Fruit fly (Drosophila melanogaster) whole organism, embryonic: ENCODE measurements around the gene IntS9.

Source experiments
- Ada2b ChIP-seq: fragments of 200-800 bp; sonication (Bioruptor generic); IDR thresholded peaks from 2 replicates; pipeline ENCODE4 v1.3.6; 2022; ENCODE audit warnings: missing biosample characterization, missing genetic modification characterization
- Aef1 ChIP-seq: fragments of 200-800 bp; sonication (Bioruptor generic); IDR thresholded peaks from 3 replicates; pipeline ENCODE4 v1.3.6; 2022; ENCODE audit warnings: missing biosample characterization, missing genetic modification characterization
- BEAF-32 ChIP-seq: fragments of 200-800 bp; sonication (Bioruptor generic); optimal IDR thresholded peaks from 3 replicates; lab custom pipeline; 2017; ENCODE audit warnings: missing biosample characterization, missing genetic modification characterization, mild to moderate bottlenecking, moderate library complexity, missing genetic modification reagents
- CG10209 ChIP-seq: fragments of 200-800 bp; sonication (Bioruptor generic); optimal IDR thresholded peaks from 3 replicates; lab custom pipeline; 2017; ENCODE audit warnings: missing biosample characterization, mild to moderate bottlenecking, missing genetic modification characterization, missing genetic modification reagents
- CG11247 ChIP-seq: fragments of 200-800 bp; sonication (Bioruptor generic); IDR thresholded peaks from 2 replicates; pipeline ENCODE4 v1.3.6; 2022; ENCODE audit warnings: missing biosample characterization, missing genetic modification characterization
- CG13424 ChIP-seq: fragments of 200-800 bp; sonication (Bioruptor generic); optimal IDR thresholded peaks from 2 replicates; lab custom pipeline; 2019; ENCODE audit warnings: missing biosample characterization, mild to moderate bottlenecking, missing genetic modification characterization, moderate library complexity
- CG13775 ChIP-seq: fragments of 200-800 bp; sonication (Bioruptor generic); optimal IDR thresholded peaks from 3 replicates; lab custom pipeline; 2017; ENCODE audit warnings: missing biosample characterization, mild to moderate bottlenecking, missing genetic modification characterization
- CG13894 ChIP-seq: fragments of 200-800 bp; sonication (Bioruptor generic); optimal IDR thresholded peaks from 3 replicates; lab custom pipeline; 2018; ENCODE audit warnings: missing biosample characterization, mild to moderate bottlenecking, missing genetic modification characterization, moderate library complexity
- CG3838 ChIP-seq: fragments of 200-800 bp; sonication (Bioruptor generic); optimal IDR thresholded peaks from 3 replicates; lab custom pipeline; 2016; ENCODE audit warnings: missing biosample characterization, missing genetic modification characterization
- CG7556 ChIP-seq: fragments of 200-800 bp; sonication (Bioruptor generic); optimal IDR thresholded peaks from 2 replicates; lab custom pipeline; 2017; ENCODE audit warnings: missing biosample characterization, mild to moderate bottlenecking, missing genetic modification characterization
- CG9437 ChIP-seq: fragments of 200-800 bp; sonication (Bioruptor generic); optimal IDR thresholded peaks from 2 replicates; lab custom pipeline; 2018; ENCODE audit warnings: missing biosample characterization, mild to moderate bottlenecking, missing genetic modification characterization
- CG9797 ChIP-seq: fragments of 200-800 bp; sonication (Bioruptor generic); optimal IDR thresholded peaks from 3 replicates; lab custom pipeline; 2018; ENCODE audit warnings: missing biosample characterization, mild to moderate bottlenecking, missing genetic modification characterization
- CG9932 ChIP-seq: fragments of 200-800 bp; sonication (Bioruptor generic); IDR thresholded peaks from 2 replicates; pipeline ENCODE4 v1.3.6; 2022; ENCODE audit warnings: missing biosample characterization, missing genetic modification characterization
- CrebB ChIP-seq: fragments of 200-800 bp; sonication (Bioruptor generic); optimal IDR thresholded peaks from 3 replicates; lab custom pipeline; 2018; ENCODE audit warnings: missing biosample characterization, mild to moderate bottlenecking, missing genetic modification characterization
- D ChIP-seq, 2 experiments: fragments of 200-800 bp in 1 of 2; fragments of >200 bp in 1 of 2; sonication (Bioruptor generic) in 1 of 2; optimal IDR thresholded peaks; 2 replicates in 1 of 2; 3 replicates in 1 of 2; lab custom pipeline; 2017; ENCODE audit warnings: mild to moderate bottlenecking in 1 of 2, missing biosample characterization in 1 of 2, missing genetic modification characterization in 1 of 2, missing genetic modification reagents in 1 of 2
- Dek ChIP-seq: fragments of 200-800 bp; sonication (Bioruptor generic); optimal IDR thresholded peaks from 3 replicates; lab custom pipeline; 2019; ENCODE audit warnings: missing biosample characterization, mild to moderate bottlenecking, missing genetic modification characterization, moderate library complexity
- Doc2 ChIP-seq: fragments of 200-800 bp; sonication (Bioruptor generic); IDR thresholded peaks from 2 replicates; pipeline ENCODE4 v1.3.6; 2022; ENCODE audit warnings: missing biosample characterization, missing genetic modification characterization
- E2f1 ChIP-seq: fragments of 200-800 bp; sonication (Bioruptor generic); IDR thresholded peaks from 2 replicates; pipeline ENCODE4 v1.3.6; 2022; ENCODE audit warnings: missing biosample characterization, missing genetic modification characterization
- Fer1 ChIP-seq: fragments of 200-800 bp; sonication (Bioruptor generic); optimal IDR thresholded peaks from 2 replicates; lab custom pipeline; 2017; ENCODE audit warnings: missing biosample characterization, mild to moderate bottlenecking, missing genetic modification characterization
- Fer2 ChIP-seq: fragments of 200-800 bp; sonication (Bioruptor generic); optimal IDR thresholded peaks from 2 replicates; lab custom pipeline; 2018; ENCODE audit warnings: missing biosample characterization, mild to moderate bottlenecking, missing genetic modification characterization, moderate library complexity
- HHEX ChIP-seq: fragments of 200-800 bp; sonication (Bioruptor generic); optimal IDR thresholded peaks from 3 replicates; lab custom pipeline; 2017; ENCODE audit warnings: missing biosample characterization, mild to moderate bottlenecking, missing genetic modification characterization, missing genetic modification reagents
- HLH54F ChIP-seq: fragments of 200-800 bp; sonication (Bioruptor generic); optimal IDR thresholded peaks from 3 replicates; lab custom pipeline; 2016; ENCODE audit warnings: missing biosample characterization, missing genetic modification characterization
- HmgZ ChIP-seq: fragments of 200-800 bp; sonication (Bioruptor generic); optimal IDR thresholded peaks from 2 replicates; lab custom pipeline; 2018; ENCODE audit warnings: missing biosample characterization, mild to moderate bottlenecking, missing genetic modification characterization
- Hr3 ChIP-seq: fragments of 200-800 bp; sonication (Bioruptor generic); optimal IDR thresholded peaks from 3 replicates; lab custom pipeline; 2016; ENCODE audit warnings: missing biosample characterization, missing genetic modification characterization
- Hr78 ChIP-seq, 2 experiments: fragments of 200-800 bp in 1 of 2; fragments of >200 bp in 1 of 2; sonication (Bioruptor generic) in 1 of 2; optimal IDR thresholded peaks; 2 replicates each; lab custom pipeline; 2017 to 2019; ENCODE audit warnings: missing biosample characterization in 2 of 2, missing genetic modification characterization in 2 of 2, mild to moderate bottlenecking in 1 of 2, moderate library complexity in 1 of 2
- Hsf ChIP-seq: fragments of 200-800 bp; sonication (Bioruptor generic); optimal IDR thresholded peaks from 3 replicates; lab custom pipeline; 2016; ENCODE audit warnings: missing biosample characterization, missing genetic modification characterization
- Med ChIP-seq: fragments of 200-800 bp; sonication (Bioruptor generic); peaks from one replicate; lab custom pipeline; 2016; ENCODE audit warnings: missing biosample characterization, missing genetic modification characterization, mild to moderate bottlenecking, inconsistent platforms, moderate library complexity
- Oli ChIP-seq: fragments of 200-800 bp; sonication (Bioruptor generic); optimal IDR thresholded peaks from 2 replicates; lab custom pipeline; 2018; ENCODE audit warnings: missing biosample characterization, mild to moderate bottlenecking, missing genetic modification characterization, moderate library complexity
- PHDP ChIP-seq: fragments of 200-800 bp; sonication (Bioruptor generic); optimal IDR thresholded peaks from 3 replicates; lab custom pipeline; 2018; ENCODE audit warnings: missing biosample characterization, mild to moderate bottlenecking, missing genetic modification characterization, moderate library complexity
- Pdp1 ChIP-seq, 2 experiments: fragments of 200-800 bp; sonication (Bioruptor generic); optimal IDR thresholded peaks; 3 replicates each; lab custom pipeline; 2016; ENCODE audit warnings: missing biosample characterization in 2 of 2, missing genetic modification characterization in 2 of 2, mild to moderate bottlenecking in 1 of 2, moderate library complexity in 1 of 2
- Sry-β ChIP-seq: fragments of 200-800 bp; sonication (Bioruptor generic); optimal IDR thresholded peaks from 2 replicates; lab custom pipeline; 2018; ENCODE audit warnings: missing biosample characterization, mild to moderate bottlenecking, missing genetic modification characterization, moderate library complexity
- Trl ChIP-seq, 3 experiments: fragments of >200 bp in 2 of 3; fragments of 200-800 bp in 1 of 3; sonication (Bioruptor generic) in 1 of 3; optimal IDR thresholded peaks; 2 replicates in 1 of 3; 3 replicates in 2 of 3; lab custom pipeline; 2016 to 2017; ENCODE audit warnings: missing biosample characterization in 1 of 3, missing genetic modification characterization in 1 of 3
- Xbp1 ChIP-seq: fragments of 200-800 bp; sonication (Bioruptor generic); optimal IDR thresholded peaks from 3 replicates; lab custom pipeline; 2016; ENCODE audit warnings: missing biosample characterization, mild to moderate bottlenecking, missing genetic modification characterization
- bbx ChIP-seq: fragments of 200-800 bp; sonication (Bioruptor generic); IDR thresholded peaks from 2 replicates; pipeline ENCODE4 v1.3.6; 2022; ENCODE audit warnings: missing biosample characterization, missing genetic modification characterization; ENCODE audit not compliant: partially characterized antibody
- bsh ChIP-seq, 2 experiments: fragments of 200-800 bp; sonication (Bioruptor generic); optimal IDR thresholded peaks; 2 replicates each; lab custom pipeline; 2017 to 2018; ENCODE audit warnings: mild to moderate bottlenecking in 2 of 2, missing biosample characterization in 2 of 2, missing genetic modification characterization in 2 of 2, moderate library complexity in 1 of 2
- corto ChIP-seq: fragments of 200-800 bp; sonication (Bioruptor generic); optimal IDR thresholded peaks from 2 replicates; lab custom pipeline; 2016; ENCODE audit warnings: missing biosample characterization, mild to moderate bottlenecking, missing genetic modification characterization, moderate library complexity
- ftz-f1 ChIP-seq: fragments of 200-800 bp; sonication (Bioruptor generic); optimal IDR thresholded peaks from 2 replicates; lab custom pipeline; 2016; ENCODE audit warnings: missing biosample characterization, missing genetic modification characterization
- gfzf ChIP-seq: fragments of 200-800 bp; sonication (Bioruptor generic); optimal IDR thresholded peaks from 2 replicates; lab custom pipeline; 2016; ENCODE audit warnings: missing biosample characterization, mild to moderate bottlenecking, missing genetic modification characterization, moderate library complexity
- lab ChIP-seq: fragments of 200-800 bp; sonication (Bioruptor generic); optimal IDR thresholded peaks from 3 replicates; lab custom pipeline; 2017; ENCODE audit warnings: missing biosample characterization, missing genetic modification characterization, mild to moderate bottlenecking, moderate library complexity, missing genetic modification reagents
- lbe ChIP-seq: fragments of 200-800 bp; sonication (Bioruptor generic); optimal IDR thresholded peaks from 2 replicates; lab custom pipeline; 2016; ENCODE audit warnings: missing biosample characterization, mild to moderate bottlenecking, missing genetic modification characterization
- pan ChIP-seq, 4 experiments: fragments of >200 bp in 3 of 4; fragments of 200-800 bp in 1 of 4; sonication (Bioruptor generic) in 1 of 4; optimal IDR thresholded peaks in 3 of 4; IDR thresholded peaks in 1 of 4; 2 replicates each; pipeline versions ENCODE4 v1.3.6 to Lab custom; 2017 to 2022; ENCODE audit warnings: missing biosample characterization in 2 of 4, missing genetic modification characterization in 2 of 4, mixed read lengths in 1 of 4
- sd ChIP-seq: fragments of 200-800 bp; sonication (Bioruptor generic); optimal IDR thresholded peaks from 3 replicates; lab custom pipeline; 2018; ENCODE audit warnings: missing biosample characterization, mild to moderate bottlenecking, missing genetic modification characterization, moderate library complexity
- sens ChIP-seq: fragments of 200-800 bp; sonication (Bioruptor generic); peaks from one replicate; lab custom pipeline; 2016; ENCODE audit warnings: missing biosample characterization, missing genetic modification characterization
- sob ChIP-seq: fragments of 200-800 bp; sonication (Bioruptor generic); IDR thresholded peaks from 2 replicates; pipeline ENCODE4 v1.3.6; 2022; ENCODE audit warnings: missing biosample characterization, missing genetic modification characterization
- sug ChIP-seq: fragments of 200-800 bp; optimal IDR thresholded peaks from 2 replicates; lab custom pipeline; 2019; ENCODE audit warnings: missing biosample characterization, mild to moderate bottlenecking, missing genetic modification characterization, moderate library complexity
- zfh2 ChIP-seq: fragments of 200-800 bp; sonication (Bioruptor generic); optimal IDR thresholded peaks from 2 replicates; lab custom pipeline; 2016; ENCODE audit warnings: missing biosample characterization, missing genetic modification characterization

IntS9 gene

DNA sequence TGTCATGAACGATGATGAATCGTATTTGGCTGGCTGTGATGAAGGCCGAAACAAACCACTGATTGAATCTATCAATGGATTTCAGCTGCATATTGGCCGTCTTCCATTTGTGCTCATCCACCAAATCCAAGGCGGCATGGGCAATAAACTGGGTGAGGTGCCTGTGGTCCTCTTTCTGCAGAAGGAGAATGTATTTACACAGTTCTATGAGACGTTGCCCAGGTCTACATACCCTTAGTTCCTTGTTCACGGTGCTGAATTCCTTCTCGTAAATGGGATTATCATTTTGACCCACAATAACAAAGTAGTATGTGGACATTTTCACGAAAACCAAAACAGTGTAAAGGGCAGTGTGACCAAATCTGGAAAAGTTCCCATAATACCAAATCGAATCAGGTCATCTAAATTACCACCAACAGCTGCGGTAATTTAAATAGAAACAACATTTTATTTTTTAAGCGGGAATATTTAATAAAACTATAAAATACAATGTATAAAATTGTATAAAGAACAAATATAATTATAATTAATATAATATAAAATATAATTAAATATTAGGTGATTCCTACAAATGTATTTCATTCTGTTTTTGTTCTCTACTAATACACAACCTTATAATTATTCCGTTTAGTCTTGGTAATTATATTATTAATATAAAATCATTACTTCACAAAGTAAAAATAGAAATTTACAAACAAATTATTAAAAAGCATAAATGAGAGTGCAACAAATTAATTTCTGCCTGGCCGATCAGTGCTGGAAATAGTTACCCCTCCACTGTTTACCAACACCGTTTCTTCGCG lies 26.0 kb upstream of the IntS9 start, which contains the start of the genes Trs20 and elg1 (continued):
- peak in 1 of 2 experiments; percentile 44 for TF ChIP-seq Hr78 (GFP tag; optimal IDR thresholded peaks at IDR 0.05; lab: Kevin White, UChicago)
- no peak for TF ChIP-seq D (optimal IDR thresholded peaks at IDR 0.05; lab: Kevin White, UChicago)
- TF ChIP-seq D (GFP tag; optimal IDR thresholded peaks at IDR 0.05; lab: Kevin White, UChicago), result peak; percentile 17
- peak; percentile 59 for TF ChIP-seq Dek (tag; lab: Kevin White, UChicago)
- peak; percentile 10 for TF ChIP-seq zfh2 (GFP tag; lab: Kevin White, UChicago)
- TF ChIP-seq lbe, result peak; percentile 22
- no peak for TF ChIP-seq Trl (optimal IDR thresholded peaks at IDR 0.05; lab: Kevin White, UChicago)
- TF ChIP-seq Trl (GFP tag; optimal IDR thresholded peaks at IDR 0.05; lab: Kevin White, UChicago), result no peak
- peak; percentile 73 for TF ChIP-seq gfzf (GFP tag; lab: Kevin White, UChicago)
- no peak for TF ChIP-seq CG3838
- TF ChIP-seq sd (tag; lab: Kevin White, UChicago), result peak; percentile 37
- peak; percentile 53 for TF ChIP-seq Oli (tag; lab: Kevin White, UChicago)
- TF ChIP-seq Aef1 (GFP tag; lab: Robert Waterston, UW), result peak; percentile 17; the same call in 1 of the 3 replicates
- 0 out of 2 replicates have a peak, but pooled peaks have one; percentile 11 for TF ChIP-seq bbx (GFP tag; lab: Robert Waterston, UW)
- no peak for TF ChIP-seq Doc2 (GFP tag; lab: Robert Waterston, UW)
- no peak for TF ChIP-seq CrebB (tag; lab: Kevin White, UChicago)
- peak; percentile 41 for TF ChIP-seq CG13775 (GFP tag; lab: Kevin White, UChicago)
- TF ChIP-seq bsh (GFP tag; optimal IDR thresholded peaks at IDR 0.05; lab: Kevin White, UChicago), result peak in 1 of 2 experiments; percentile 57
- TF ChIP-seq BEAF-32 (GFP tag; lab: Kevin White, UChicago), result peak; percentile 9
- peak; percentile 56 for TF ChIP-seq CG10209
- peak; percentile 62 for TF ChIP-seq CG9437 (GFP tag; lab: Kevin White, UChicago)
- no peak for TF ChIP-seq pan (optimal IDR thresholded peaks at IDR 0.05; lab: Kevin White, UChicago)
- peak in 1 of 2 experiments; percentile 11 for TF ChIP-seq pan (GFP tag; optimal IDR thresholded peaks at IDR 0.05 in 1 of 2, IDR thresholded peaks at IDR 0.05 in 1 of 2)
- peak; percentile 58 for TF ChIP-seq sug (tag; lab: Kevin White, UChicago)
- peak; percentile 62 for TF ChIP-seq CG9932 (GFP tag; lab: Robert Waterston, UW)
- peak; percentile 10 for TF ChIP-seq HmgZ
- TF ChIP-seq Hr3 (GFP tag; lab: Kevin White, UChicago), result peak; percentile 81
- TF ChIP-seq ftz-f1, result no peak
- TF ChIP-seq Fer2 (tag; lab: Kevin White, UChicago), result peak; percentile 24
- TF ChIP-seq CG13894, result peak; percentile 15
- TF ChIP-seq corto (GFP tag; lab: Kevin White, UChicago), result peak; percentile 2
- no peak for TF ChIP-seq Hsf
- peak; percentile 62 for TF ChIP-seq lab (GFP tag; lab: Kevin White, UChicago)
- TF ChIP-seq CG7556 (GFP tag; lab: Kevin White, UChicago), result peak; percentile 66
- TF ChIP-seq E2f1 (GFP tag; lab: Robert Waterston, UW), result peak; percentile 87
- TF ChIP-seq sob (GFP tag; lab: Robert Waterston, UW), result peak; percentile 59
- no peak for TF ChIP-seq CG11247
- TF ChIP-seq Ada2b (GFP tag; lab: Robert Waterston, UW), result no peak
- TF ChIP-seq Xbp1 (GFP tag; lab: Kevin White, UChicago), result peak; percentile 35
- TF ChIP-seq CG9797 (GFP tag; lab: Kevin White, UChicago), result peak; percentile 51
- peak; percentile 77 for TF ChIP-seq sens (GFP tag; lab: Kevin White, UChicago)
- peak in 1 of 2 experiments; percentile 5 for TF ChIP-seq Pdp1 (GFP tag; optimal IDR thresholded peaks at IDR 0.05; lab: Kevin White, UChicago)
- peak; percentile 73 for TF ChIP-seq CG13424 (tag; lab: Kevin White, UChicago)
- TF ChIP-seq Med (GFP tag; lab: Kevin White, UChicago), result peak; percentile 87
- TF ChIP-seq Sry-β, result no peak
- TF ChIP-seq HHEX, result no peak
- TF ChIP-seq Fer1 (GFP tag; lab: Kevin White, UChicago), result peak; percentile 58
- TF ChIP-seq HLH54F (GFP tag; lab: Kevin White, UChicago), result peak; percentile 21
- TF ChIP-seq PHDP, result peak; percentile 70
